Fruit fly (Drosophila melanogaster) whole organism, embryonic: ENCODE results near the gene Sap130.
A peak's percentile ranks its signal among the peaks of the same experiment; 100 is the strongest.

ENCODE experiments used
- Aef1 ChIP-seq: fragments of 200-800 bp; sonication (Bioruptor generic); IDR thresholded peaks from 3 replicates; pipeline ENCODE4 v1.3.6; 2022; ENCODE audit warnings: missing biosample characterization, missing genetic modification characterization
- CG10565 ChIP-seq: fragments of 200-800 bp; sonication (Bioruptor generic); optimal IDR thresholded peaks from 3 replicates; lab custom pipeline; 2016; ENCODE audit warnings: missing biosample characterization, mild to moderate bottlenecking, missing genetic modification characterization
- CG12155 ChIP-seq: fragments of 200-800 bp; sonication (Bioruptor generic); optimal IDR thresholded peaks from 3 replicates; lab custom pipeline; 2016; ENCODE audit warnings: missing biosample characterization, missing genetic modification characterization
- CG12942 ChIP-seq: fragments of 200-800 bp; sonication (Bioruptor generic); optimal IDR thresholded peaks from 3 replicates; lab custom pipeline; 2016; ENCODE audit warnings: missing biosample characterization, missing genetic modification characterization
- CG18262 ChIP-seq: fragments of 200-800 bp; optimal IDR thresholded peaks from 3 replicates; lab custom pipeline; 2019; ENCODE audit warnings: missing biosample characterization, mild to moderate bottlenecking, missing genetic modification characterization, moderate library complexity
- CG18476 ChIP-seq: fragments of 200-800 bp; sonication (Bioruptor generic); optimal IDR thresholded peaks from 2 replicates; lab custom pipeline; 2016; ENCODE audit warnings: missing biosample characterization, mild to moderate bottlenecking, missing genetic modification characterization
- CG18619 ChIP-seq: fragments of 200-800 bp; sonication (Bioruptor generic); optimal IDR thresholded peaks from 3 replicates; lab custom pipeline; 2017; ENCODE audit warnings: missing biosample characterization, mild to moderate bottlenecking, missing genetic modification characterization
- CG2202 ChIP-seq: fragments of 200-800 bp; sonication (Bioruptor generic); optimal IDR thresholded peaks from 2 replicates; lab custom pipeline; 2018; ENCODE audit warnings: missing biosample characterization, mild to moderate bottlenecking, missing genetic modification characterization
- CG2678 ChIP-seq: fragments of 200-800 bp; sonication (Bioruptor generic); optimal IDR thresholded peaks from 3 replicates; lab custom pipeline; 2019; ENCODE audit warnings: missing biosample characterization, mild to moderate bottlenecking, missing genetic modification characterization, moderate library complexity
- CG30403 ChIP-seq: fragments of 200-800 bp; sonication (Bioruptor generic); optimal IDR thresholded peaks from 3 replicates; lab custom pipeline; 2016; ENCODE audit warnings: missing biosample characterization, missing genetic modification characterization
- CG31224 ChIP-seq: fragments of 200-800 bp; sonication (Bioruptor generic); IDR thresholded peaks from 2 replicates; pipeline ENCODE4 v1.3.6; 2022; ENCODE audit warnings: missing biosample characterization, missing genetic modification characterization
- CG4707 ChIP-seq: fragments of 200-800 bp; sonication (Bioruptor generic); optimal IDR thresholded peaks from 2 replicates; lab custom pipeline; 2018; ENCODE audit warnings: missing biosample characterization, mild to moderate bottlenecking, missing genetic modification characterization, moderate library complexity
- CG5180 ChIP-seq: fragments of 200-800 bp; sonication (Bioruptor generic); optimal IDR thresholded peaks from 3 replicates; lab custom pipeline; 2017; ENCODE audit warnings: missing biosample characterization, missing genetic modification characterization, mild to moderate bottlenecking, moderate library complexity, missing genetic modification reagents
- CG6689 ChIP-seq: fragments of 200-800 bp; sonication (Bioruptor generic); IDR thresholded peaks from 2 replicates; pipeline ENCODE4 v1.3.6; 2022; ENCODE audit warnings: missing biosample characterization, missing genetic modification characterization
- CG6854 ChIP-seq: fragments of 200-800 bp; sonication (Bioruptor generic); optimal IDR thresholded peaks from 3 replicates; lab custom pipeline; 2017; ENCODE audit warnings: missing biosample characterization, mild to moderate bottlenecking, missing genetic modification characterization
- CG7372 ChIP-seq: fragments of 200-800 bp; sonication (Bioruptor generic); IDR thresholded peaks from 2 replicates; pipeline ENCODE4 v1.3.6; 2022; ENCODE audit warnings: missing biosample characterization, missing genetic modification characterization
- Camta ChIP-seq: fragments of 200-800 bp; sonication (Bioruptor generic); optimal IDR thresholded peaks from 2 replicates; lab custom pipeline; 2016; ENCODE audit warnings: missing biosample characterization, missing genetic modification characterization
- D19B ChIP-seq: fragments of 200-800 bp; sonication (Bioruptor generic); optimal IDR thresholded peaks from 2 replicates; lab custom pipeline; 2017; ENCODE audit warnings: missing biosample characterization, mild to moderate bottlenecking, missing genetic modification characterization
- Dbx ChIP-seq: fragments of 200-800 bp; sonication (Bioruptor generic); IDR thresholded peaks from 3 replicates; pipeline ENCODE4 v1.3.6; 2022; ENCODE audit warnings: missing biosample characterization, missing genetic modification characterization
- Dfd ChIP-seq, 2 experiments: fragments of >200 bp; optimal IDR thresholded peaks; 2 replicates each; lab custom pipeline; 2017; ENCODE audit warnings: missing biosample characterization in 2 of 2, missing genetic modification characterization in 2 of 2
- Dip2 ChIP-seq: fragments of 200-800 bp; sonication (Bioruptor generic); IDR thresholded peaks from 2 replicates; pipeline ENCODE4 v1.3.6; 2022; ENCODE audit warnings: missing biosample characterization, missing genetic modification characterization
- Hr51 ChIP-seq, 2 experiments: fragments of 200-800 bp; sonication (Bioruptor generic); optimal IDR thresholded peaks; 2 replicates in 1 of 2; 3 replicates in 1 of 2; lab custom pipeline; 2016 to 2018; ENCODE audit warnings: missing biosample characterization in 2 of 2, missing genetic modification characterization in 2 of 2, mild to moderate bottlenecking in 1 of 2, moderate library complexity in 1 of 2
- Lhr ChIP-seq: fragments of 200-800 bp; sonication (Bioruptor generic); optimal IDR thresholded peaks from 3 replicates; lab custom pipeline; 2017; ENCODE audit warnings: mild to moderate bottlenecking, missing biosample characterization, missing genetic modification reagents, missing genetic modification characterization
- MBD-R2 ChIP-seq: fragments of 200-800 bp; sonication (Bioruptor generic); IDR thresholded peaks from 2 replicates; pipeline ENCODE4 v1.3.6; 2022; ENCODE audit warnings: missing biosample characterization, missing genetic modification characterization
- MESR4 ChIP-seq: fragments of 200-800 bp; sonication (Bioruptor generic); optimal IDR thresholded peaks from 2 replicates; lab custom pipeline; 2018; ENCODE audit warnings: missing biosample characterization, mild to moderate bottlenecking, missing genetic modification characterization, moderate library complexity
- MTF-1 ChIP-seq: fragments of 200-800 bp; sonication (Bioruptor generic); optimal IDR thresholded peaks from 2 replicates; lab custom pipeline; 2018; ENCODE audit warnings: missing biosample characterization, mild to moderate bottlenecking, missing genetic modification characterization, borderline replicate concordance
- Med ChIP-seq: fragments of 200-800 bp; sonication (Bioruptor generic); peaks from one replicate; lab custom pipeline; 2016; ENCODE audit warnings: missing biosample characterization, missing genetic modification characterization, mild to moderate bottlenecking, inconsistent platforms, moderate library complexity
- Mes4 ChIP-seq: fragments of 200-800 bp; sonication (Bioruptor generic); optimal IDR thresholded peaks from 2 replicates; lab custom pipeline; 2016; ENCODE audit warnings: missing biosample characterization, missing genetic modification characterization
- NK7.1 ChIP-seq: fragments of 200-800 bp; sonication (Bioruptor generic); optimal IDR thresholded peaks from 3 replicates; lab custom pipeline; 2016; ENCODE audit warnings: missing biosample characterization, missing genetic modification characterization
- Nf-YA ChIP-seq: fragments of 200-800 bp; sonication (Bioruptor generic); IDR thresholded peaks from 2 replicates; pipeline ENCODE4 v1.3.6; 2022; ENCODE audit warnings: missing biosample characterization, missing genetic modification characterization
- Oli ChIP-seq: fragments of 200-800 bp; sonication (Bioruptor generic); optimal IDR thresholded peaks from 2 replicates; lab custom pipeline; 2018; ENCODE audit warnings: missing biosample characterization, mild to moderate bottlenecking, missing genetic modification characterization, moderate library complexity
- Optix ChIP-seq: fragments of 200-800 bp; sonication (Bioruptor generic); IDR thresholded peaks from 3 replicates; pipeline ENCODE4 v1.3.6; 2022; ENCODE audit warnings: missing biosample characterization, missing genetic modification characterization
- Pdp1 ChIP-seq, 2 experiments: fragments of 200-800 bp; sonication (Bioruptor generic); optimal IDR thresholded peaks; 3 replicates each; lab custom pipeline; 2016; ENCODE audit warnings: missing biosample characterization in 2 of 2, missing genetic modification characterization in 2 of 2, mild to moderate bottlenecking in 1 of 2, moderate library complexity in 1 of 2
- Sin3A ChIP-seq: fragments of >200 bp; optimal IDR thresholded peaks from 2 replicates; lab custom pipeline; 2018
- Sry-δ ChIP-seq: fragments of 200-800 bp; sonication (Bioruptor generic); optimal IDR thresholded peaks from 2 replicates; lab custom pipeline; 2016; ENCODE audit warnings: missing biosample characterization, missing genetic modification characterization
- Taf1 ChIP-seq: fragments of 200-800 bp; sonication (Bioruptor generic); IDR thresholded peaks from 2 replicates; pipeline ENCODE4 v1.3.6; 2022; ENCODE audit warnings: missing biosample characterization, missing genetic modification characterization
- Usf ChIP-seq: fragments of 200-800 bp; sonication (Bioruptor generic); optimal IDR thresholded peaks from 2 replicates; lab custom pipeline; 2017; ENCODE audit warnings: missing genotype, missing biosample characterization, missing genetic modification characterization
- Xbp1 ChIP-seq: fragments of 200-800 bp; sonication (Bioruptor generic); optimal IDR thresholded peaks from 3 replicates; lab custom pipeline; 2016; ENCODE audit warnings: missing biosample characterization, mild to moderate bottlenecking, missing genetic modification characterization
- Xrp1 ChIP-seq: fragments of 200-800 bp; sonication (Bioruptor generic); IDR thresholded peaks from 2 replicates; pipeline ENCODE4 v1.3.6; 2022; ENCODE audit warnings: missing biosample characterization, missing genetic modification characterization
- aop ChIP-seq: fragments of 200-800 bp; sonication (Bioruptor generic); IDR thresholded peaks from 2 replicates; pipeline ENCODE4 v1.3.6; 2022; ENCODE audit warnings: missing biosample characterization, missing genetic modification characterization
- esg ChIP-seq: fragments of 200-800 bp; sonication (Bioruptor generic); conservative IDR thresholded peaks from 2 replicates; pipeline ENCODE4 v1.3.6; 2022; ENCODE audit warnings: missing biosample characterization, missing genetic modification characterization
- h ChIP-seq: fragments of >200 bp; optimal IDR thresholded peaks from 2 replicates; lab custom pipeline; 2017
- jigr1 ChIP-seq: fragments of 200-800 bp; sonication (Bioruptor generic); IDR thresholded peaks from 3 replicates; pipeline ENCODE4 v1.3.6; 2022; ENCODE audit warnings: missing biosample characterization, missing genetic modification characterization
- kay ChIP-seq: fragments of 200-800 bp; sonication (Bioruptor generic); optimal IDR thresholded peaks from 2 replicates; lab custom pipeline; 2016; ENCODE audit warnings: missing biosample characterization, missing genetic modification characterization
- lbe ChIP-seq: fragments of 200-800 bp; sonication (Bioruptor generic); optimal IDR thresholded peaks from 2 replicates; lab custom pipeline; 2016; ENCODE audit warnings: missing biosample characterization, mild to moderate bottlenecking, missing genetic modification characterization
- mam ChIP-seq: fragments of 200-800 bp; sonication (Bioruptor generic); optimal IDR thresholded peaks from 3 replicates; lab custom pipeline; 2016; ENCODE audit warnings: missing biosample characterization, missing genetic modification characterization
- odd ChIP-seq: fragments of 200-800 bp; sonication (Bioruptor generic); optimal IDR thresholded peaks from 2 replicates; lab custom pipeline; 2017; ENCODE audit warnings: missing biosample characterization, mild to moderate bottlenecking, missing genetic modification characterization
- repo ChIP-seq: fragments of 200-800 bp; sonication (Bioruptor generic); optimal IDR thresholded peaks from 2 replicates; lab custom pipeline; 2016; ENCODE audit warnings: missing biosample characterization, missing genetic modification characterization
- stc ChIP-seq: fragments of 200-800 bp; sonication (Bioruptor generic); IDR thresholded peaks from 2 replicates; pipeline ENCODE4 v1.3.6; 2022; ENCODE audit warnings: missing biosample characterization, missing genetic modification characterization
- tna ChIP-seq: fragments of 200-800 bp; sonication (Bioruptor generic); IDR thresholded peaks from 2 replicates; pipeline ENCODE4 v1.3.6; 2022; ENCODE audit warnings: missing biosample characterization, missing genetic modification characterization; ENCODE audit not compliant: partially characterized antibody
- tup ChIP-seq: fragments of 200-800 bp; sonication (Bioruptor generic); optimal IDR thresholded peaks from 2 replicates; lab custom pipeline; 2016; ENCODE audit warnings: missing biosample characterization, mild to moderate bottlenecking, missing genetic modification characterization, moderate library complexity
- vnd ChIP-seq: fragments of 200-800 bp; sonication (Bioruptor generic); IDR thresholded peaks from 3 replicates; pipeline ENCODE4 v1.3.6; 2022; ENCODE audit warnings: missing biosample characterization, missing genetic modification characterization; ENCODE audit not compliant: partially characterized antibody

The Sap130 gene

dm6 chr3L:12806290-12806743 is 615 bp downstream of the Sap130 start (continued):
- TF ChIP-seq Xrp1 (GFP tag; lab: Robert Waterston, UW): peak; percentile 57
- TF ChIP-seq tna (GFP tag; lab: Robert Waterston, UW): no peak
- peak; percentile 39 for TF ChIP-seq Oli (tag; lab: Kevin White, UChicago)
- TF ChIP-seq Dip2 (GFP tag; lab: Robert Waterston, UW): no peak
- no peak for TF ChIP-seq CG12942
- no peak for TF ChIP-seq Lhr (GFP tag; lab: Kevin White, UChicago)
- TF ChIP-seq jigr1 (GFP tag; lab: Robert Waterston, UW): no peak
- TF ChIP-seq Dbx (GFP tag; lab: Robert Waterston, UW): no peak
- no peak for TF ChIP-seq Mes4
- no peak for TF ChIP-seq CG18476 (GFP tag; lab: Kevin White, UChicago)
- TF ChIP-seq lbe (GFP tag; lab: Kevin White, UChicago): peak; percentile 55
- no peak for TF ChIP-seq Dfd (GFP tag; optimal IDR thresholded peaks at IDR 0.05; lab: Kevin White, UChicago)
- TF ChIP-seq CG30403 (GFP tag; lab: Kevin White, UChicago): peak; percentile 40
- peak; percentile 71 for TF ChIP-seq CG18262 (tag; lab: Kevin White, UChicago)
- peak; percentile 4 for TF ChIP-seq CG2202 (tag; lab: Kevin White, UChicago)
- TF ChIP-seq Nf-YA (GFP tag; lab: Robert Waterston, UW): no peak
- no peak for TF ChIP-seq Camta (GFP tag; lab: Kevin White, UChicago)
- TF ChIP-seq Hr51 (GFP tag; optimal IDR thresholded peaks at IDR 0.05; lab: Kevin White, UChicago): peak in 1 of 2 experiments; percentile 75
- TF ChIP-seq repo (GFP tag; lab: Kevin White, UChicago): no peak
- peak; percentile 28 for TF ChIP-seq MESR4 (GFP tag; lab: Kevin White, UChicago)
- TF ChIP-seq CG7372 (GFP tag; lab: Robert Waterston, UW): no peak
- TF ChIP-seq Sin3A (lab: Kevin White, UChicago): no peak
- TF ChIP-seq tup (GFP tag; lab: Kevin White, UChicago): no peak
- no peak for TF ChIP-seq Usf (GFP tag; lab: Kevin White, UChicago)
- TF ChIP-seq CG10565: no peak
- TF ChIP-seq aop: no peak
- no peak for TF ChIP-seq kay (GFP tag; lab: Kevin White, UChicago)
- TF ChIP-seq NK7.1: no peak
- TF ChIP-seq Sry-δ (GFP tag; lab: Kevin White, UChicago): no peak
- peak; percentile 75 for TF ChIP-seq Med
- TF ChIP-seq D19B (GFP tag; lab: Kevin White, UChicago): peak; percentile 35
- no peak for TF ChIP-seq Aef1 (GFP tag; lab: Robert Waterston, UW)
- TF ChIP-seq CG18619 (GFP tag; lab: Kevin White, UChicago): peak; percentile 38
- peak in 1 of 2 experiments; percentile 58 for TF ChIP-seq Pdp1 (GFP tag; optimal IDR thresholded peaks at IDR 0.05; lab: Kevin White, UChicago)
- peak; percentile 63 for TF ChIP-seq CG2678 (tag; lab: Kevin White, UChicago)
- no peak for TF ChIP-seq esg (GFP tag; lab: Robert Waterston, UW)
- peak; percentile 60 for TF ChIP-seq odd (GFP tag; lab: Kevin White, UChicago)
- peak; percentile 22 for TF ChIP-seq CG4707 (GFP tag; lab: Kevin White, UChicago)
- peak; percentile 15 for TF ChIP-seq CG12155 (GFP tag; lab: Kevin White, UChicago)
- no peak for TF ChIP-seq h (lab: Kevin White, UChicago)
- TF ChIP-seq MBD-R2: peak; percentile 39; the same call in 1 of the 2 replicates
- no peak for TF ChIP-seq Taf1 (GFP tag; lab: Robert Waterston, UW)
- no peak for TF ChIP-seq CG31224
- TF ChIP-seq MTF-1 (GFP tag; lab: Kevin White, UChicago): peak; percentile 51
- no peak for TF ChIP-seq mam
- no peak for TF ChIP-seq CG6689 (GFP tag; lab: Robert Waterston, UW)
- peak; percentile 61; the same call in 1 of the 2 replicates for TF ChIP-seq stc (GFP tag; lab: Robert Waterston, UW)
- TF ChIP-seq vnd (GFP tag; lab: Robert Waterston, UW): no peak
- TF ChIP-seq CG6854: peak; percentile 25
- no peak for TF ChIP-seq CG5180
- TF ChIP-seq Optix (GFP tag; lab: Robert Waterston, UW): no peak
- peak; percentile 68 for TF ChIP-seq Xbp1
